Worm (Caenorhabditis elegans) whole organism, L3 larva: ENCODE data around the gene nspc-5.

ENCODE experiments used
- R02D3.7 ChIP-seq: fragments of 150-350 bp; optimal IDR thresholded peaks from 2 replicates; lab custom pipeline; 2014; ENCODE audit warnings: missing biosample characterization, missing genetic modification characterization
- aly-2 ChIP-seq: fragments of 150-350 bp; optimal IDR thresholded peaks from 2 replicates; lab custom pipeline; 2014; ENCODE audit warnings: missing biosample characterization, missing genetic modification characterization
- ama-1 ChIP-seq: fragments of 150-350 bp; optimal IDR thresholded peaks from 2 replicates; lab custom pipeline; 2018
- ceh-28 ChIP-seq: fragments of 150-350 bp; optimal IDR thresholded peaks from 2 replicates; lab custom pipeline; 2014; ENCODE audit warnings: missing biosample characterization, missing genetic modification reagents, missing genetic modification characterization
- daf-12 ChIP-seq: fragments of 150-350 bp; optimal IDR thresholded peaks from 2 replicates; lab custom pipeline; 2014; ENCODE audit warnings: missing biosample characterization, missing genetic modification reagents, missing genetic modification characterization
- egl-27 ChIP-seq: sonication (generic microtip); optimal IDR thresholded peaks from 4 replicates; lab custom pipeline; 2017; ENCODE audit warnings: missing biosample characterization, missing genetic modification reagents, missing genetic modification characterization
- egl-5 ChIP-seq: fragments of 150-350 bp; optimal IDR thresholded peaks from 2 replicates; lab custom pipeline; 2017; ENCODE audit warnings: missing biosample characterization, missing genetic modification reagents, missing genetic modification characterization, inconsistent platforms
- elt-1 ChIP-seq: fragments of 150-350 bp; optimal IDR thresholded peaks from 2 replicates; lab custom pipeline; 2014; ENCODE audit warnings: missing biosample characterization, missing genetic modification characterization
- elt-2 ChIP-seq: sonication (generic microtip); optimal IDR thresholded peaks from 2 replicates; lab custom pipeline; 2016; ENCODE audit warnings: missing genetic modification reagents, mild to moderate bottlenecking, missing genetic modification characterization, missing compliant biosample characterization
- elt-3 ChIP-seq, 3 experiments: fragments of 150-350 bp in 1 of 3; sonication (generic microtip) in 2 of 3; optimal IDR thresholded peaks; 2 replicates in 2 of 3; 4 replicates in 1 of 3; lab custom pipeline; 2014 to 2017; ENCODE audit warnings: missing biosample characterization in 3 of 3, missing genetic modification characterization in 3 of 3
- eor-1 ChIP-seq, 2 experiments: fragments of 150-350 bp; optimal IDR thresholded peaks; 2 replicates each; lab custom pipeline; 2014 to 2018; ENCODE audit warnings: missing biosample characterization in 2 of 2, missing genetic modification characterization in 2 of 2
- fkh-10 ChIP-seq: sonication (generic microtip); optimal IDR thresholded peaks from 2 replicates; lab custom pipeline; 2017; ENCODE audit warnings: missing biosample characterization, missing genetic modification reagents, missing genetic modification characterization
- fkh-2 ChIP-seq: fragments of 150-350 bp; optimal IDR thresholded peaks from 2 replicates; lab custom pipeline; 2014; ENCODE audit warnings: missing biosample characterization, missing genetic modification reagents, missing genetic modification characterization
- fos-1 ChIP-seq: fragments of 150-350 bp; optimal IDR thresholded peaks from 2 replicates; lab custom pipeline; 2014; ENCODE audit warnings: missing biosample characterization, missing genetic modification characterization
- hmg-11 ChIP-seq: sonication (generic microtip); optimal IDR thresholded peaks from 2 replicates; lab custom pipeline; 2016; ENCODE audit warnings: missing genetic modification characterization, missing compliant biosample characterization
- jun-1 ChIP-seq: fragments of 150-350 bp; optimal IDR thresholded peaks from 2 replicates; lab custom pipeline; 2014; ENCODE audit warnings: missing biosample characterization, missing genetic modification reagents, missing genetic modification characterization
- lin-39 ChIP-seq: fragments of 150-350 bp; optimal IDR thresholded peaks from 2 replicates; lab custom pipeline; 2018; ENCODE audit warnings: missing biosample characterization, missing genetic modification reagents, missing genetic modification characterization
- lsy-12 ChIP-seq: sonication (generic microtip); optimal IDR thresholded peaks from 2 replicates; lab custom pipeline; 2016; ENCODE audit warnings: mild to moderate bottlenecking, missing genetic modification characterization, missing compliant biosample characterization
- nfya-1 ChIP-seq: sonication (generic microtip); optimal IDR thresholded peaks from 2 replicates; lab custom pipeline; 2017; ENCODE audit warnings: missing genetic modification characterization, mild to moderate bottlenecking, missing compliant biosample characterization, antibody characterized with exemption, moderate library complexity; ENCODE audit not compliant: insufficient read depth
- nhr-23 ChIP-seq: fragments of 150-350 bp; optimal IDR thresholded peaks from 2 replicates; lab custom pipeline; 2014; ENCODE audit warnings: missing biosample characterization, missing genetic modification reagents, missing genetic modification characterization
- nhr-237 ChIP-seq: fragments of 150-350 bp; optimal IDR thresholded peaks from 2 replicates; lab custom pipeline; 2014; ENCODE audit warnings: missing biosample characterization, missing genetic modification characterization
- nhr-25 ChIP-seq: sonication (generic microtip); optimal IDR thresholded peaks from 2 replicates; lab custom pipeline; 2017; ENCODE audit warnings: missing biosample characterization, missing genetic modification characterization
- nhr-28 ChIP-seq: fragments of 150-350 bp; optimal IDR thresholded peaks from 2 replicates; lab custom pipeline; 2014; ENCODE audit warnings: missing biosample characterization, missing genetic modification characterization
- nhr-76 ChIP-seq: fragments of 150-350 bp; sonication (generic microtip); optimal IDR thresholded peaks from 5 replicates; lab custom pipeline; 2014; ENCODE audit warnings: missing biosample characterization, missing genetic modification characterization
- nhr-77 ChIP-seq: fragments of 150-350 bp; optimal IDR thresholded peaks from 2 replicates; lab custom pipeline; 2014; ENCODE audit warnings: missing biosample characterization, missing genetic modification characterization
- pha-4 ChIP-seq: fragments of 150-350 bp; optimal IDR thresholded peaks from 2 replicates; lab custom pipeline; 2014; ENCODE audit warnings: missing biosample characterization, missing genetic modification reagents, missing genetic modification characterization
- sea-2 ChIP-seq: fragments of 150-350 bp; sonication (generic microtip); optimal IDR thresholded peaks from 4 replicates; lab custom pipeline; 2014; ENCODE audit warnings: missing biosample characterization, missing genetic modification reagents, missing genetic modification characterization
- unc-62 ChIP-seq: fragments of 150-350 bp; sonication (generic microtip); optimal IDR thresholded peaks from 4 replicates; lab custom pipeline; 2014; ENCODE audit warnings: missing biosample characterization, missing genetic modification reagents, missing genetic modification characterization
- zag-1 ChIP-seq: fragments of 150-350 bp; optimal IDR thresholded peaks from 2 replicates; lab custom pipeline; 2014; ENCODE audit warnings: missing biosample characterization, missing genetic modification characterization
- ztf-4 ChIP-seq: fragments of 150-350 bp; optimal IDR thresholded peaks from 2 replicates; lab custom pipeline; 2014; ENCODE audit warnings: missing biosample characterization, missing genetic modification characterization

nspc-5 gene

DNA sequence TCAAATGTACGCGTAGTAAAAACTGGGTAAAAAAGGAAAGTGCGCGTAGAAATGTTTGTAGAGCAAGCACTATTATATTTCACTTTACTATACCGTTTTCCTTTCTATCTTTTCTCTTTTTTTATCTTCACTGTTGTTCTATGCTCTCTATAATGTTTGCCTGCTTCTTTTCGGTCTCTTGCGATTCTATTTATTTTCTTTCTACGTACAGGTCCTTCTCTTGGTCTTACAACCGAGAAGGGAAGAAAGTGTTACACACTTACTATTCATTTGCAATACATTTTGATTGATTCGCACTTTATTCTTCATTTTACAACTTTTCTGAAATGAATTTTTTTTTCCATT is 25.9 kb downstream of the nspc-5 start:
- TF ChIP-seq nhr-237 (no peak), elt-2 (tag; lab: Kevin White, UChicago) (peak; percentile 23), nhr-77 (no peak), nhr-25 (tag; lab: Kevin White, UChicago) (no peak), zag-1 (tag; lab: Kevin White, UChicago) (no peak), pha-4 (tag; lab: Kevin White, UChicago) (peak; percentile 89)

DNA sequence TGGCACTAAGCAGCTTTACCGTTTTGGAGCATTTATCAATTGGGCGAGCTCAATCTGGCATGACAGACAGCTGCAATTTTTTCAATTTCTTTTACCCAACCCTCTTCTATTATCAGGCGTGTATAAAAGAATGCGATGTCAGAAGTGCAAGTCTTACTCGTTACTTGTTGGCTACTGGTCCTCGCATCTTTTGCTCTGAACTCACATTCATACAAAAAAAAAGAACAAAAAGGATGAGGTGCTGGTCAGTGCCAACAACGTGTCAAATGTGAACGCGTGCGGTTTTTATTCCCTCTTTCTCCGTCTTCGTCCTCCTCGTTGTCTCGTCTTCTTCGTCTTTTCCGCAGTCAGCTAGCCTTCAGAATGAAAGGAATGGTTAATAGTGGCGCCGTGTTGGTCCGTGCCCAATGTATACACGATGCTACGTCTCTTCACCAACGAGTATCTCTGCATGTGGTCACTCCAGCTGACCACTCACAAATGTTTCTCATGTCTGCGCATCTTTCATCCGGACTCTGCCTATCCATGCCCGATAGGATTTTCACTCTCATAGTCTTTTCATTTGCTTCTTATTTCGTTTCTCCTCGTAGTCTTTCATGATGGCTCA is 27.4 kb downstream of the nspc-5 start:
- TF ChIP-seq nhr-23, result peak; percentile 2
- no peak for TF ChIP-seq daf-12 (tag; lab: Kevin White, UChicago)
- peak; percentile 44 for TF ChIP-seq hmg-11 (tag; lab: Kevin White, UChicago)
- no peak for TF ChIP-seq ztf-4
- TF ChIP-seq fkh-2 (tag; lab: Kevin White, UChicago), result no peak
- TF ChIP-seq nfya-1 (tag; lab: Kevin White, UChicago), result peak; percentile 84
- no peak for TF ChIP-seq nhr-28 (tag; lab: Kevin White, UChicago)
- TF ChIP-seq ama-1 (lab: Kevin White, UChicago), result no peak
- TF ChIP-seq eor-1 (tag; optimal IDR thresholded peaks at IDR 0.05; lab: Kevin White, UChicago), result no peak
- no peak for TF ChIP-seq elt-3 (tag; optimal IDR thresholded peaks at IDR 0.05; lab: Kevin White, UChicago)
- no peak for TF ChIP-seq nhr-76 (tag; lab: Kevin White, UChicago)
- TF ChIP-seq pha-4 (tag; lab: Kevin White, UChicago), result no peak
- peak; percentile 4 for TF ChIP-seq sea-2 (GFP tag; lab: Kevin White, UChicago)
- TF ChIP-seq egl-27 (tag; lab: Kevin White, UChicago), result no peak
- peak; percentile 67 for TF ChIP-seq lin-39 (tag; lab: Kevin White, UChicago)
- TF ChIP-seq, all 47 proteins: peak for 5

DNA sequence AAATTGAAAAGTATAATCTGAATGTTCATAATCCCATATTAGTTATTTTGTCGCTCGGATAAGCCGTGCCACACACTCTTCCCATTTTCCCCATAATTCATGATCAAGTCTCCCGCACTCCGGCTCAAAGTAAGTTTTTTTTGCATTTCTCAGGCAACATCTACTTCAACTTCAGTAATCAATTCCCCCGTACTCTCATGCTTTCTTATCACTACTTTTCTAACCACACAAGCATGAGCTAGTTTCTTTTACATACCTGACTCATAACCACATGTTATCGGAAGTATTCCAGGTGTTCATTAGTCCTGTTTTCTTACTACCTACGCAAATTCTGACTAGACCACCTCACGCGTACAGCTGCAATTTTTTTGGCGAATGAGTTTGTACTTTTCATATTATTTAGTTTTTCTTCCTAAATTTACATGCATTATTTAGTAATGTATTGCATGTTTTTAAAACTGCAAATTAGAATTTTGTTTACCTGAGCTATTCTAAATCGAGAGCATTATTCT is 28.1 kb downstream of the nspc-5 start:
- TF ChIP-seq jun-1, result no peak
- TF ChIP-seq zag-1 (tag; lab: Kevin White, UChicago), result no peak
- no peak for TF ChIP-seq ama-1 (lab: Kevin White, UChicago)
- TF ChIP-seq sea-2 (GFP tag; lab: Kevin White, UChicago), result no peak
- TF ChIP-seq ztf-4, result no peak
- no peak for TF ChIP-seq R02D3.7 (tag; lab: Kevin White, UChicago)
- TF ChIP-seq fkh-10 (GFP tag; lab: Kevin White, UChicago), result no peak
- TF ChIP-seq aly-2 (tag; lab: Kevin White, UChicago), result no peak
- no peak for TF ChIP-seq fos-1 (tag; lab: Kevin White, UChicago)
- TF ChIP-seq egl-5 (tag; lab: Kevin White, UChicago), result no peak
- no peak for TF ChIP-seq ceh-28 (tag; lab: Kevin White, UChicago)
- TF ChIP-seq elt-1 (tag; lab: Kevin White, UChicago), result no peak
- no peak for TF ChIP-seq nfya-1 (tag; lab: Kevin White, UChicago)
- no peak for TF ChIP-seq nhr-76 (tag; lab: Kevin White, UChicago)
- TF ChIP-seq, all 47 proteins: peak for 0

ce11 chrX:8567166-8567565 is 28.6 kb downstream of the nspc-5 start:
- peak in 1 of 3 experiments; percentile 6 for TF ChIP-seq elt-3 (tag; optimal IDR thresholded peaks at IDR 0.05; lab: Kevin White, UChicago)
- TF ChIP-seq lsy-12 (tag; lab: Kevin White, UChicago), result no peak
- TF ChIP-seq unc-62 (GFP tag; lab: Kevin White, UChicago), result peak; percentile 18
- TF ChIP-seq nhr-25 (tag; lab: Kevin White, UChicago), result no peak
- peak; percentile 96 for TF ChIP-seq elt-2 (tag; lab: Kevin White, UChicago)

ce11 chrX:8567823-8568314 is 29.3 kb downstream of the nspc-5 start:
- TF ChIP-seq elt-2 (tag; lab: Kevin White, UChicago), result peak; percentile 38
- no peak for TF ChIP-seq elt-3 (tag; optimal IDR thresholded peaks at IDR 0.05; lab: Kevin White, UChicago)
- TF ChIP-seq, all 47 proteins: peak for 1
